Fruit fly (Drosophila melanogaster) whole organism, embryonic: ENCODE results near the gene Mic26-27.

ENCODE experiments used
- ATbp ChIP-seq: fragments of 200-800 bp; sonication (Bioruptor generic); optimal IDR thresholded peaks from 2 replicates; lab custom pipeline; 2017; ENCODE audit warnings: missing biosample characterization, mild to moderate bottlenecking, missing genetic modification characterization, missing genetic modification reagents
- Ada2b ChIP-seq: fragments of 200-800 bp; sonication (Bioruptor generic); IDR thresholded peaks from 2 replicates; pipeline ENCODE4 v1.3.6; 2022; ENCODE audit warnings: missing biosample characterization, missing genetic modification characterization
- Aef1 ChIP-seq: fragments of 200-800 bp; sonication (Bioruptor generic); IDR thresholded peaks from 3 replicates; pipeline ENCODE4 v1.3.6; 2022; ENCODE audit warnings: missing biosample characterization, missing genetic modification characterization
- Antp ChIP-seq: fragments of 200-800 bp; sonication (Bioruptor generic); optimal IDR thresholded peaks from 3 replicates; lab custom pipeline; 2016; ENCODE audit warnings: missing biosample characterization, missing genetic modification characterization
- Awh ChIP-seq: fragments of 200-800 bp; sonication (Bioruptor generic); IDR thresholded peaks from 2 replicates; pipeline ENCODE4, ENCODE4 v1.3.6; 2022; ENCODE audit warnings: missing biosample characterization, missing genetic modification characterization
- Bteb2 ChIP-seq: fragments of 200-800 bp; sonication (Bioruptor generic); optimal IDR thresholded peaks from 2 replicates; lab custom pipeline; 2016; ENCODE audit warnings: missing biosample characterization, missing genetic modification characterization
- CG11695 ChIP-seq: fragments of 200-800 bp; sonication (Bioruptor generic); IDR thresholded peaks from 3 replicates; pipeline ENCODE4 v1.3.6; 2022; ENCODE audit warnings: missing biosample characterization, missing genetic modification characterization
- CG11723 ChIP-seq: fragments of 200-800 bp; sonication (Bioruptor generic); optimal IDR thresholded peaks from 2 replicates; lab custom pipeline; 2017; ENCODE audit warnings: missing biosample characterization, mild to moderate bottlenecking, missing genetic modification characterization
- CG17612 ChIP-seq: fragments of 200-800 bp; sonication (Bioruptor generic); IDR thresholded peaks from 2 replicates; pipeline ENCODE4 v1.3.6; 2022; ENCODE audit warnings: missing biosample characterization, missing genetic modification characterization
- CG17829 ChIP-seq: fragments of 200-800 bp; optimal IDR thresholded peaks from 2 replicates; lab custom pipeline; 2019; ENCODE audit warnings: missing biosample characterization, mild to moderate bottlenecking, missing genetic modification characterization, moderate library complexity
- CG2202 ChIP-seq: fragments of 200-800 bp; sonication (Bioruptor generic); optimal IDR thresholded peaks from 2 replicates; lab custom pipeline; 2018; ENCODE audit warnings: missing biosample characterization, mild to moderate bottlenecking, missing genetic modification characterization
- CG31388 ChIP-seq: fragments of 200-800 bp; sonication (Bioruptor generic); optimal IDR thresholded peaks from 2 replicates; lab custom pipeline; 2016; ENCODE audit warnings: missing biosample characterization, missing genetic modification characterization
- CG3847 ChIP-seq: fragments of 200-800 bp; sonication (Bioruptor generic); IDR thresholded peaks from 2 replicates; pipeline ENCODE4 v1.3.6; 2022; ENCODE audit warnings: missing biosample characterization, missing genetic modification characterization
- CG3995 ChIP-seq: fragments of 200-800 bp; sonication (Bioruptor generic); optimal IDR thresholded peaks from 3 replicates; lab custom pipeline; 2016; ENCODE audit warnings: missing biosample characterization, missing genetic modification characterization
- CG7271 ChIP-seq: fragments of 200-800 bp; sonication (Bioruptor generic); optimal IDR thresholded peaks from 2 replicates; lab custom pipeline; 2018; ENCODE audit warnings: missing biosample characterization, mild to moderate bottlenecking, missing genetic modification characterization, moderate library complexity
- CG9932 ChIP-seq: fragments of 200-800 bp; sonication (Bioruptor generic); IDR thresholded peaks from 2 replicates; pipeline ENCODE4 v1.3.6; 2022; ENCODE audit warnings: missing biosample characterization, missing genetic modification characterization
- CoRest ChIP-seq: fragments of 200-800 bp; sonication (Bioruptor generic); optimal IDR thresholded peaks from 3 replicates; lab custom pipeline; 2018; ENCODE audit warnings: missing biosample characterization, mild to moderate bottlenecking, missing genetic modification characterization, moderate library complexity
- Fer1 ChIP-seq: fragments of 200-800 bp; sonication (Bioruptor generic); optimal IDR thresholded peaks from 2 replicates; lab custom pipeline; 2017; ENCODE audit warnings: missing biosample characterization, mild to moderate bottlenecking, missing genetic modification characterization
- Gug ChIP-seq: fragments of 200-800 bp; sonication (Bioruptor generic); IDR thresholded peaks from 4 replicates; pipeline ENCODE4 v1.3.6; 2022; ENCODE audit warnings: missing biosample characterization, missing genetic modification characterization
- Hmr ChIP-seq: fragments of 200-800 bp; sonication (Bioruptor generic); optimal IDR thresholded peaks from 3 replicates; lab custom pipeline; 2017; ENCODE audit warnings: mild to moderate bottlenecking, missing biosample characterization, missing genetic modification reagents, missing genetic modification characterization
- Hr3 ChIP-seq: fragments of 200-800 bp; sonication (Bioruptor generic); optimal IDR thresholded peaks from 3 replicates; lab custom pipeline; 2016; ENCODE audit warnings: missing biosample characterization, missing genetic modification characterization
- Max ChIP-seq: fragments of 200-800 bp; sonication (Bioruptor generic); optimal IDR thresholded peaks from 2 replicates; lab custom pipeline; 2016; ENCODE audit warnings: missing biosample characterization, mild to moderate bottlenecking, missing genetic modification characterization
- Nf-YB ChIP-seq: fragments of 200-800 bp; sonication (Bioruptor generic); optimal IDR thresholded peaks from 3 replicates; lab custom pipeline; 2019; ENCODE audit warnings: missing biosample characterization, mild to moderate bottlenecking, missing genetic modification characterization, moderate library complexity
- Oaz ChIP-seq: fragments of 200-800 bp; sonication (Bioruptor generic); IDR thresholded peaks from 2 replicates; pipeline ENCODE4 v1.3.6; 2022; ENCODE audit warnings: missing biosample characterization, missing genetic modification characterization
- Rfx ChIP-seq: fragments of 200-800 bp; sonication (Bioruptor generic); IDR thresholded peaks from 2 replicates; pipeline ENCODE4 v1.3.6; 2022; ENCODE audit warnings: missing biosample characterization, missing genetic modification characterization
- Sox102F ChIP-seq: fragments of 200-800 bp; sonication (Bioruptor generic); optimal IDR thresholded peaks from 2 replicates; lab custom pipeline; 2018; ENCODE audit warnings: missing biosample characterization, mild to moderate bottlenecking, missing genetic modification characterization, moderate library complexity
- Sry-β ChIP-seq: fragments of 200-800 bp; sonication (Bioruptor generic); optimal IDR thresholded peaks from 2 replicates; lab custom pipeline; 2018; ENCODE audit warnings: missing biosample characterization, mild to moderate bottlenecking, missing genetic modification characterization, moderate library complexity
- Trl ChIP-seq, 3 experiments: fragments of >200 bp in 2 of 3; fragments of 200-800 bp in 1 of 3; sonication (Bioruptor generic) in 1 of 3; optimal IDR thresholded peaks; 2 replicates in 1 of 3; 3 replicates in 2 of 3; lab custom pipeline; 2016 to 2017; ENCODE audit warnings: missing biosample characterization in 1 of 3, missing genetic modification characterization in 1 of 3
- Usf ChIP-seq: fragments of 200-800 bp; sonication (Bioruptor generic); optimal IDR thresholded peaks from 2 replicates; lab custom pipeline; 2017; ENCODE audit warnings: missing genotype, missing biosample characterization, missing genetic modification characterization
- ap ChIP-seq: fragments of 200-800 bp; sonication (Bioruptor generic); IDR thresholded peaks from 2 replicates; pipeline ENCODE4 v1.3.6; 2022; ENCODE audit warnings: missing biosample characterization, missing genetic modification characterization
- btn ChIP-seq: fragments of 200-800 bp; sonication (Bioruptor generic); optimal IDR thresholded peaks from 2 replicates; lab custom pipeline; 2016; ENCODE audit warnings: missing biosample characterization, missing genetic modification characterization
- cad ChIP-seq: fragments of >200 bp; optimal IDR thresholded peaks from 2 replicates; lab custom pipeline; 2017; ENCODE audit warnings: missing biosample characterization, missing genetic modification characterization
- ci ChIP-seq: fragments of 200-800 bp; sonication (Bioruptor generic); IDR thresholded peaks from 3 replicates; pipeline ENCODE4 v1.3.6; 2022; ENCODE audit warnings: missing biosample characterization, missing genetic modification characterization
- dimm ChIP-seq: fragments of 200-800 bp; sonication (Bioruptor generic); IDR thresholded peaks from 2 replicates; pipeline ENCODE4 v1.3.6; 2022; ENCODE audit warnings: missing biosample characterization, missing genetic modification characterization
- dmrt11E ChIP-seq: fragments of 200-800 bp; sonication (Bioruptor generic); optimal IDR thresholded peaks from 3 replicates; lab custom pipeline; 2018; ENCODE audit warnings: missing biosample characterization, mild to moderate bottlenecking, missing genetic modification characterization, moderate library complexity
- dpn ChIP-seq, 2 experiments: fragments of 200-800 bp; sonication (Bioruptor generic); optimal IDR thresholded peaks; 3 replicates each; lab custom pipeline; 2016; ENCODE audit warnings: missing biosample characterization in 2 of 2, missing genetic modification characterization in 2 of 2
- eyg ChIP-seq: fragments of 200-800 bp; sonication (Bioruptor generic); optimal IDR thresholded peaks from 3 replicates; lab custom pipeline; 2016; ENCODE audit warnings: missing biosample characterization, missing genetic modification characterization
- grn ChIP-seq: fragments of 200-800 bp; sonication (Bioruptor generic); optimal IDR thresholded peaks from 3 replicates; lab custom pipeline; 2017; ENCODE audit warnings: missing biosample characterization, missing genetic modification characterization
- gsb ChIP-seq: fragments of 200-800 bp; sonication (Bioruptor generic); IDR thresholded peaks from 2 replicates; pipeline ENCODE4 v1.3.6; 2022; ENCODE audit warnings: missing biosample characterization, missing genetic modification characterization
- pho ChIP-seq: fragments of 200-800 bp; sonication (Bioruptor generic); optimal IDR thresholded peaks from 2 replicates; lab custom pipeline; 2016; ENCODE audit warnings: missing biosample characterization, missing genetic modification characterization
- pita ChIP-seq: fragments of 200-800 bp; sonication (Bioruptor generic); optimal IDR thresholded peaks from 2 replicates; lab custom pipeline; 2017; ENCODE audit warnings: missing biosample characterization, mild to moderate bottlenecking, missing genetic modification characterization
- psq ChIP-seq: fragments of 200-800 bp; sonication (Bioruptor generic); optimal IDR thresholded peaks from 2 replicates; lab custom pipeline; 2017; ENCODE audit warnings: missing biosample characterization, missing genetic modification characterization
- pzg ChIP-seq: fragments of 200-800 bp; sonication (Bioruptor generic); optimal IDR thresholded peaks from 3 replicates; lab custom pipeline; 2018; ENCODE audit warnings: missing biosample characterization, mild to moderate bottlenecking, missing genetic modification characterization, moderate library complexity
- row ChIP-seq: fragments of 200-800 bp; sonication (Bioruptor generic); IDR thresholded peaks from 3 replicates; pipeline ENCODE4 v1.3.6; 2022; ENCODE audit warnings: missing biosample characterization, missing genetic modification characterization
- sc ChIP-seq, 3 experiments: fragments of >200 bp in 2 of 3; fragments of 200-800 bp in 1 of 3; sonication (Bioruptor generic) in 1 of 3; optimal IDR thresholded peaks; 2 replicates in 2 of 3; 3 replicates in 1 of 3; lab custom pipeline; 2017; ENCODE audit warnings: mild to moderate bottlenecking in 1 of 3, missing biosample characterization in 1 of 3, missing genetic modification characterization in 1 of 3, missing genetic modification reagents in 1 of 3
- sna ChIP-seq: fragments of 200-800 bp; sonication (Bioruptor generic); IDR thresholded peaks from 2 replicates; pipeline ENCODE4 v1.3.6; 2022; ENCODE audit warnings: missing biosample characterization, missing genetic modification characterization; ENCODE audit not compliant: partially characterized antibody
- stc ChIP-seq: fragments of 200-800 bp; sonication (Bioruptor generic); IDR thresholded peaks from 2 replicates; pipeline ENCODE4 v1.3.6; 2022; ENCODE audit warnings: missing biosample characterization, missing genetic modification characterization
- sug ChIP-seq: fragments of 200-800 bp; optimal IDR thresholded peaks from 2 replicates; lab custom pipeline; 2019; ENCODE audit warnings: missing biosample characterization, mild to moderate bottlenecking, missing genetic modification characterization, moderate library complexity
- tll ChIP-seq, 2 experiments: fragments of 200-800 bp in 1 of 2; fragments of >200 bp in 1 of 2; sonication (Bioruptor generic) in 1 of 2; optimal IDR thresholded peaks; 2 replicates each; lab custom pipeline; 2017 to 2019; ENCODE audit warnings: missing biosample characterization in 2 of 2, missing genetic modification characterization in 2 of 2, mild to moderate bottlenecking in 1 of 2, moderate library complexity in 1 of 2

Mic26-27 gene

dm6 chr3R:16157564-16158242 is 11.0 kb upstream of the Mic26-27 start (continued):
- TF ChIP-seq Trl (optimal IDR thresholded peaks at IDR 0.05; lab: Kevin White, UChicago) (peak; percentile 66 to 76), Trl (GFP tag; optimal IDR thresholded peaks at IDR 0.05; lab: Kevin White, UChicago) (no peak), Oaz (GFP tag; lab: Robert Waterston, UW) (no peak), Bteb2 (GFP tag; lab: Kevin White, UChicago) (no peak), ATbp (GFP tag; lab: Kevin White, UChicago) (peak; percentile 39), Nf-YB (GFP tag; lab: Kevin White, UChicago) (peak; percentile 35), ap (no peak), row (GFP tag; lab: Robert Waterston, UW) (peak; percentile 67), stc (peak; percentile 57), tll (GFP tag; optimal IDR thresholded peaks at IDR 0.05; lab: Kevin White, UChicago) (no peak), Usf (GFP tag; lab: Kevin White, UChicago) (no peak), CoRest (peak; percentile 68), Awh (GFP tag; lab: Robert Waterston, UW) (no peak), CG3995 (GFP tag; lab: Kevin White, UChicago) (no peak), dimm (GFP tag; lab: Robert Waterston, UW) (no peak), CG11723 (no peak), Hmr (GFP tag; lab: Kevin White, UChicago) (peak; percentile 34), sug (tag; lab: Kevin White, UChicago) (peak; percentile 54), Sox102F (GFP tag; lab: Kevin White, UChicago) (peak; percentile 56), Rfx (GFP tag; lab: Robert Waterston, UW) (peak; percentile 36), Aef1 (peak; percentile 32; the same call in 1 of the 3 replicates), dpn (GFP tag; optimal IDR thresholded peaks at IDR 0.05; lab: Kevin White, UChicago) (peak in 1 of 2 experiments; percentile 27), CG17612 (GFP tag; lab: Robert Waterston, UW) (no peak), pzg (no peak), Hr3 (GFP tag; lab: Kevin White, UChicago) (peak; percentile 20), sna (no peak), btn (GFP tag; lab: Kevin White, UChicago) (no peak), ci (GFP tag; lab: Robert Waterston, UW) (peak; percentile 45; the same call in 1 of the 3 replicates), Antp (GFP tag; lab: Kevin White, UChicago) (no peak), gsb (no peak), pita (GFP tag; lab: Kevin White, UChicago) (no peak), CG9932 (peak; percentile 58), Ada2b (GFP tag; lab: Robert Waterston, UW) (0 out of 2 replicates have a peak, but pooled peaks have one; percentile 10), CG17829 (tag; lab: Kevin White, UChicago) (no peak), Sry-β (GFP tag; lab: Kevin White, UChicago) (no peak), CG31388 (GFP tag; lab: Kevin White, UChicago) (no peak), CG2202 (tag; lab: Kevin White, UChicago) (no peak), dmrt11E (tag; lab: Kevin White, UChicago) (no peak), psq (no peak), eyg (GFP tag; lab: Kevin White, UChicago) (no peak), CG7271 (tag; lab: Kevin White, UChicago) (no peak), grn (GFP tag; lab: Kevin White, UChicago) (no peak), CG11695 (GFP tag; lab: Robert Waterston, UW) (no peak), Gug (no peak), sc (optimal IDR thresholded peaks at IDR 0.05; lab: Kevin White, UChicago) (no peak), sc (GFP tag; optimal IDR thresholded peaks at IDR 0.05; lab: Kevin White, UChicago) (no peak), CG3847 (GFP tag; lab: Robert Waterston, UW) (0 out of 2 replicates have a peak, but pooled peaks have one; percentile 23), cad (GFP tag; lab: Kevin White, UChicago) (no peak), pho (no peak), Max (GFP tag; lab: Kevin White, UChicago) (peak; percentile 29), Fer1 (peak; percentile 40)
